Fruit fly (Drosophila melanogaster): ENCODE data around the gene Pcp.

dm6 chr2L:7051740-7052139 is 30.3 kb downstream of the Pcp start:
- TF ChIP-seq EcR (GFP tag; optimal IDR thresholded peaks at IDR 0.05), result no peak
- no peak for TF ChIP-seq psq (optimal IDR thresholded peaks at IDR 0.05)
- TF ChIP-seq pan (optimal IDR thresholded peaks at IDR 0.05), result no peak

All from whole organism.